Worm (Caenorhabditis elegans): ENCODE measurements around the gene F31E8.4.

DNA sequence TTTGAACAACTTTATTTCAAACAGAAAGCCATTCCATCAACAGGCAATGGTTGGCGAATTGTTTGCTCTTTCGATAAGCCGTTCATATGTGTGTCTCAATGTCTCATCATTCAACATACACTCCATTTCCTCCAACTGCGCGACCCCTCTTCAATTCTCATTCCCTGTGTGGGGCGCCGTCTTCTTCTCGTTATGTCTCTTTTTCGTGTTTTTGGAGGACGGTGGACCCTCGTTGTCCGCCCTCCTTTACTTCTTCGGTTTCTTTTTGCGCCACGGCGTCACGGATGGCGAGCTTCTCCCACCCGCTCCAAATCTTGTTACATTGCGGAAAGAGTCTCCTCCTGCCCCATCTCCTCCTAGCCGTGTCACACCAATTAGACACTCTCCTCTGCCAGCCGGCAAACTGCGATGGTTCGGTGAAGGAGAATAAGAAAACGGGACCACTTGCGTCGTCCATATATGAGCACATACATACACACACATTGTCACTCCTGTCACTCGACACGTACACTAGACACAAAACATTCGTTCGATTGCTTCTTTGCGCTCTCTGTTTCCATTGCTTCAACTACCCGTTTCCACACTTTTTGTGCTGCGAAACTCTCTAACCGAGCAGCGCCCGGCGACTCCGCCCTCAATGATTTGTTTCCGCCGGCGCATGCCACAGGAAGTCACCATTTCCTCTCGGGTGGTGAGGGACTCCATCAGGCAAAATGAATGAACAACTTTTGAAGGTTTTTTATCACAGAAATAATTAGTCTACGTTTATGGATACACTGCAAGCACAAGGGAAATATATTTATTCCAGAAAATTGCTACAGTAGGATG lies 28.3 kb upstream of the F31E8.4 start:
- TF ChIP-seq nhr-11 (tag; optimal IDR thresholded peaks at IDR 0.05) = no peak
- TF ChIP-seq ceh-62 (tag; optimal IDR thresholded peaks at IDR 0.05) = no peak
- TF ChIP-seq nhr-237 (tag; optimal IDR thresholded peaks at IDR 0.05) = no peak
- TF ChIP-seq lir-3 (tag; optimal IDR thresholded peaks at IDR 0.05) = no peak
- no peak for TF ChIP-seq skn-1 (tag; optimal IDR thresholded peaks at IDR 0.05)
- no peak for TF ChIP-seq pha-4 (GFP tag; IDR thresholded peaks at IDR 0.05)
- no peak for TF ChIP-seq pha-4 (tag; optimal IDR thresholded peaks at IDR 0.05)
- no peak for TF ChIP-seq pqm-1 (tag; optimal IDR thresholded peaks at IDR 0.05)
- TF ChIP-seq hif-1 (tag; optimal IDR thresholded peaks at IDR 0.05) = no peak
- no peak for TF ChIP-seq fos-1 (tag; optimal IDR thresholded peaks at IDR 0.05)
- no peak for TF ChIP-seq F49E8.2 (tag; optimal IDR thresholded peaks at IDR 0.05; ENCODE audit: borderline replicate concordance)

Measured in whole organism, L4 larva.